Fruit fly (Drosophila melanogaster): ENCODE results near the gene Lam.

DNA sequence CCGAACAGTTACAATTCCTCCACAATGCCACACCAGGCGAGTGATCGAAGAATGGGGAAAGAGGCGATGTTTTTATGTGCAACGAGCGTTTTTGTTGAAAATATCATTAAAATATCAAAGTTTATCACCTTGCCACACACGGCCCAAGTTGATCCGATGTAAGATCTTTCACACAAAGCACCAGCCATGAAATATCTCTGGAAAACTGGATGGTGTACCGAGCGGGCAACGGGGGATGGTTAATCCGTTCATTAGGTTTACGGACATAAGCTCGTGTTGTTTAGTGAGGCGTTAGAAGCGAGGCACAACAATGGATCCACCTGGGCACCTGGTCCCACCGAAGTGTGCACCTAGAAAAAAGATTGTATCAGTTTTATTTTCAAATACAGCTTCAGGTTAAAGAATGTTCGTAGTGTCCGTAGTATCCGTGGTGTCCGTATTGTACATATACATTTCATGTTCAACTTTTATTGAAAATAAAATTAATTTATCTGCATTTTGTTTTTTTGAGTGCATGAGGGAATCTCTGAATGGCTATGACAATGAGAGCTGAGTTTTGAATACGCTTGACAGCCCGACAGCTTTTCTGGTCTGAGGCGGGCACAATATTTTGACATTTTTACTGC is 45.7 kb upstream of the Lam start:
- TF ChIP-seq chinmo (GFP tag; IDR thresholded peaks at IDR 0.05; ENCODE audit: partially characterized antibody) (no peak), Awh (GFP tag; IDR thresholded peaks at IDR 0.05) (peak; percentile 56; the same call in 1 of the 2 replicates), CG13894 (tag; optimal IDR thresholded peaks at IDR 0.05) (no peak), Tbp (GFP tag; optimal IDR thresholded peaks at IDR 0.05) (no peak), CG4617 (GFP tag; optimal IDR thresholded peaks at IDR 0.05; ENCODE audit: borderline replicate concordance) (no peak), CG10959 (GFP tag; IDR thresholded peaks at IDR 0.05) (peak; percentile 54), Gug (GFP tag; IDR thresholded peaks at IDR 0.05) (peak; percentile 24; the same call in 1 of the 4 replicates), nmo (GFP tag; optimal IDR thresholded peaks at IDR 0.05) (peak; percentile 70), Hr39 (optimal IDR thresholded peaks at IDR 0.05) (no peak), CG17385 (GFP tag; optimal IDR thresholded peaks at IDR 0.05) (peak; percentile 50)

Measured in whole organism, embryonic.